Worm (Caenorhabditis elegans) whole organism, L2 larva: Measurements from ENCODE around the gene F54A3.5.
"Not testable (repeated sequence)": the region's sequence is repeated elsewhere in the genome, so short reads cannot be mapped to it uniquely, and the experiment has no call there.

Source experiments
- R02D3.7 ChIP-seq: fragments of 150-350 bp; optimal IDR thresholded peaks from 2 replicates; lab custom pipeline; 2014; ENCODE audit warnings: missing biosample characterization, missing genetic modification characterization
- Y55F3AM.14 ChIP-seq: fragments of 200-800 bp; sonication (Bioruptor generic); optimal IDR thresholded peaks from 2 replicates; lab custom pipeline; 2018; ENCODE audit warnings: mild to moderate bottlenecking, missing genetic modification characterization, missing compliant biosample characterization
- ZK546.5 ChIP-seq: sonication (generic microtip); optimal IDR thresholded peaks from 2 replicates; lab custom pipeline; 2017; ENCODE audit warnings: missing biosample characterization, missing genetic modification characterization
- alr-1 ChIP-seq: fragments of 150-350 bp; optimal IDR thresholded peaks from 2 replicates; lab custom pipeline; 2014; ENCODE audit warnings: missing biosample characterization, missing genetic modification characterization
- aly-2 ChIP-seq: fragments of 150-350 bp; optimal IDR thresholded peaks from 2 replicates; lab custom pipeline; 2014; ENCODE audit warnings: missing biosample characterization, missing genetic modification characterization
- ama-1 ChIP-seq: fragments of 150-350 bp; optimal IDR thresholded peaks from 2 replicates; lab custom pipeline; 2018; ENCODE audit warnings: inconsistent platforms
- blmp-1 ChIP-seq: sonication (generic microtip); optimal IDR thresholded peaks from 2 replicates; lab custom pipeline; 2017; ENCODE audit warnings: missing genetic modification characterization, mild to moderate bottlenecking, missing compliant biosample characterization, antibody characterized with exemption, moderate library complexity; ENCODE audit not compliant: insufficient read depth
- ceh-16 ChIP-seq: fragments of 150-350 bp; optimal IDR thresholded peaks from 2 replicates; lab custom pipeline; 2014; ENCODE audit warnings: missing biosample characterization, missing genetic modification characterization
- ceh-82 ChIP-seq: fragments of 150-350 bp; optimal IDR thresholded peaks from 2 replicates; lab custom pipeline; 2014; ENCODE audit warnings: missing biosample characterization, missing genetic modification characterization
- crh-2 ChIP-seq: sonication (generic microtip); optimal IDR thresholded peaks from 2 replicates; lab custom pipeline; 2017; ENCODE audit warnings: missing biosample characterization, missing genetic modification characterization
- egl-27 ChIP-seq: sonication (generic microtip); optimal IDR thresholded peaks from 3 replicates; lab custom pipeline; 2017; ENCODE audit warnings: missing biosample characterization, missing genetic modification reagents, missing genetic modification characterization
- elt-1 ChIP-seq: fragments of 150-350 bp; optimal IDR thresholded peaks from 2 replicates; lab custom pipeline; 2014; ENCODE audit warnings: missing biosample characterization, missing genetic modification characterization
- elt-3 ChIP-seq: sonication (generic microtip); optimal IDR thresholded peaks from 2 replicates; lab custom pipeline; 2017; ENCODE audit warnings: missing biosample characterization, missing genetic modification characterization
- fos-1 ChIP-seq: fragments of 150-350 bp; optimal IDR thresholded peaks from 2 replicates; lab custom pipeline; 2014; ENCODE audit warnings: missing biosample characterization, missing genetic modification characterization
- lin-11 ChIP-seq: fragments of 150-350 bp; sonication (generic microtip); optimal IDR thresholded peaks from 2 replicates; lab custom pipeline; 2014; ENCODE audit warnings: missing biosample characterization, missing genetic modification characterization, inconsistent platforms, mixed read lengths
- lin-39 ChIP-seq: fragments of 150-350 bp; optimal IDR thresholded peaks from 2 replicates; lab custom pipeline; 2014; ENCODE audit warnings: missing biosample characterization, missing genetic modification reagents, missing genetic modification characterization
- lsy-2 ChIP-seq, 2 experiments: fragments of 150-350 bp in 1 of 2; sonication (generic microtip) in 1 of 2; optimal IDR thresholded peaks; 2 replicates each; lab custom pipeline; 2014 to 2017; ENCODE audit warnings: missing biosample characterization in 2 of 2, missing genetic modification characterization in 2 of 2
- mab-5 ChIP-seq: fragments of 150-350 bp; optimal IDR thresholded peaks from 2 replicates; lab custom pipeline; 2014; ENCODE audit warnings: missing biosample characterization, missing genetic modification characterization
- mbf-1 ChIP-seq: sonication (generic microtip); optimal IDR thresholded peaks from 2 replicates; lab custom pipeline; 2017; ENCODE audit warnings: missing biosample characterization, missing genetic modification characterization
- nhr-12 ChIP-seq: fragments of 150-350 bp; optimal IDR thresholded peaks from 2 replicates; lab custom pipeline; 2014; ENCODE audit warnings: missing biosample characterization, missing genetic modification characterization
- nhr-129 ChIP-seq: fragments of 150-350 bp; optimal IDR thresholded peaks from 2 replicates; lab custom pipeline; 2014; ENCODE audit warnings: missing biosample characterization, missing genetic modification characterization
- nhr-21 ChIP-seq: fragments of 150-350 bp; optimal IDR thresholded peaks from 2 replicates; lab custom pipeline; 2014; ENCODE audit warnings: missing biosample characterization, missing genetic modification characterization
- nhr-23 ChIP-seq: fragments of 150-350 bp; optimal IDR thresholded peaks from 2 replicates; lab custom pipeline; 2014; ENCODE audit warnings: missing biosample characterization, missing genetic modification reagents, missing genetic modification characterization
- nhr-237 ChIP-seq: fragments of 150-350 bp; optimal IDR thresholded peaks from 2 replicates; lab custom pipeline; 2014; ENCODE audit warnings: missing biosample characterization, missing genetic modification characterization
- nhr-25 ChIP-seq: fragments of 150-350 bp; sonication (generic microtip); optimal IDR thresholded peaks from 3 replicates; lab custom pipeline; 2014; ENCODE audit warnings: missing biosample characterization, missing genetic modification characterization
- nhr-6 ChIP-seq: fragments of 150-350 bp; optimal IDR thresholded peaks from 2 replicates; lab custom pipeline; 2014; ENCODE audit warnings: missing biosample characterization, missing genetic modification characterization
- nhr-77 ChIP-seq: fragments of 150-350 bp; optimal IDR thresholded peaks from 2 replicates; lab custom pipeline; 2014; ENCODE audit warnings: missing biosample characterization, missing genetic modification characterization
- peb-1 ChIP-seq: fragments of 150-350 bp; optimal IDR thresholded peaks from 2 replicates; lab custom pipeline; 2014; ENCODE audit warnings: missing biosample characterization, missing genetic modification characterization
- sem-4 ChIP-seq: fragments of 150-350 bp; optimal IDR thresholded peaks from 2 replicates; lab custom pipeline; 2014; ENCODE audit warnings: missing biosample characterization, missing genetic modification reagents, missing genetic modification characterization
- sma-3 ChIP-seq: sonication (generic microtip); optimal IDR thresholded peaks from 2 replicates; lab custom pipeline; 2016; ENCODE audit warnings: missing genetic modification reagents, missing genetic modification characterization, missing compliant biosample characterization
- sma-9 ChIP-seq, 2 experiments: fragments of 150-350 bp in 1 of 2; sonication (generic microtip) in 1 of 2; optimal IDR thresholded peaks; 2 replicates each; lab custom pipeline; 2014 to 2016; ENCODE audit warnings: missing genetic modification characterization in 2 of 2, mild to moderate bottlenecking in 1 of 2, missing biosample characterization in 1 of 2, missing compliant biosample characterization in 1 of 2, missing genetic modification reagents in 1 of 2, moderate library complexity in 1 of 2
- unc-39 ChIP-seq: fragments of 150-350 bp; optimal IDR thresholded peaks from 2 replicates; lab custom pipeline; 2014; ENCODE audit warnings: missing biosample characterization, missing genetic modification characterization
- unc-62 ChIP-seq: fragments of 150-350 bp; optimal IDR thresholded peaks from 2 replicates; lab custom pipeline; 2014; ENCODE audit warnings: missing biosample characterization, missing genetic modification reagents, missing genetic modification characterization
- ztf-1 ChIP-seq: fragments of 200-800 bp; sonication (Bioruptor generic); conservative IDR thresholded peaks from 2 replicates; pipeline ENCODE4 v1.3.6; 2022; ENCODE audit warnings: missing genetic modification characterization, missing compliant biosample characterization
- ztf-4 ChIP-seq: fragments of 150-350 bp; optimal IDR thresholded peaks from 2 replicates; lab custom pipeline; 2014; ENCODE audit warnings: missing biosample characterization, missing genetic modification characterization

Gene F54A3.5

DNA sequence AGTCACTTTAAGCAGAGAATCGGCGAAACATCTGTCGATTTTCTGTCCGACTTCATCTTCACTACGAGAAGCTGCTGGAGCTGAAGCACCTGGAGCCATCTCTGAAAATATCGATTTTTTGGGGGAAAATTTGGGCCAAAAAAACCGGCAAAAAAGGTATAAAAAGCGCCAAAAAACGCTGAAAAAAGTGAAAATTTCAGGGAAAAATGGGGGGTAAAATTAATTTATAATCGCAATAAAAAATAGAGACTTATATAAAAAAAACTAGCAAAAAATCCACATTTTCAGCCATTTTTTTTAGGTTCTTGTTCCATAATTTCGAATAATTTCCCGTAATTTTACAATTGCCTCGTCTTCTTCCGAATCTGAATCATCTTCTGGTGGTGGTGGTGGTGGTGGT is at the start of gene F54A3.5:
Gene F54A3.5, minus strand, starts transcription at position 101 of the 400 bp plus-strand sequence.
- TF ChIP-seq egl-27 (tag; lab: Kevin White, UChicago) (no peak), mbf-1 (tag; lab: Kevin White, UChicago) (no peak), nhr-237 (tag; lab: Kevin White, UChicago) (no peak), nhr-77 (tag; lab: Kevin White, UChicago) (no peak), fos-1 (tag; lab: Kevin White, UChicago) (no peak), ztf-1 (GFP tag; lab: Robert Waterston, UW) (no peak)

DNA sequence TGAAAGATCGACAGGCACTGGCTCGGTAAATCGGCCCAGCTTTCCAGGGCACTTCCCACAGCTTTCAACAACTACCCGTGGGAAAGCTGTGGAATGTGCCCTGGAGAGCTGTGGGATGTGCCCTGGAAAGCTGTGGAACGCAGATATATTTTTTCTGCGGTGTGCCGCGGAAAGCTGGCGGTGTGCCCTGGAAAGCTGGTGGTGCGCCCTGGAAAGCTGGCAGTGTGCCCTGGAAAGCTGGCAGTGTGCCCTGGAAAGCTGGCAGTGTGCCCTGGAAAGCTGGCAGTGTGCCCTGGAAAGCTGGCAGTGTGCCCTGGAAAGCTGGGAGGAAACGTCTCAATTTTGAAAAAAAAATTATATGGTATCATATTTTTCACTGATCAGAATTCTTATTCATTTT is 48.2 kb upstream of the F54A3.5 start:
- TF ChIP-seq nhr-23 (no peak), ztf-1 (GFP tag; lab: Robert Waterston, UW) (no peak), nhr-129 (tag; lab: Kevin White, UChicago) (no peak), nhr-77 (tag; lab: Kevin White, UChicago) (no peak), elt-1 (no peak), peb-1 (tag; lab: Kevin White, UChicago) (no peak), sma-3 (GFP tag; lab: Kevin White, UChicago) (no peak), unc-39 (tag; lab: Kevin White, UChicago) (no peak), R02D3.7 (tag; lab: Kevin White, UChicago) (no peak), ztf-4 (tag; lab: Kevin White, UChicago) (no peak), elt-3 (no peak)

DNA sequence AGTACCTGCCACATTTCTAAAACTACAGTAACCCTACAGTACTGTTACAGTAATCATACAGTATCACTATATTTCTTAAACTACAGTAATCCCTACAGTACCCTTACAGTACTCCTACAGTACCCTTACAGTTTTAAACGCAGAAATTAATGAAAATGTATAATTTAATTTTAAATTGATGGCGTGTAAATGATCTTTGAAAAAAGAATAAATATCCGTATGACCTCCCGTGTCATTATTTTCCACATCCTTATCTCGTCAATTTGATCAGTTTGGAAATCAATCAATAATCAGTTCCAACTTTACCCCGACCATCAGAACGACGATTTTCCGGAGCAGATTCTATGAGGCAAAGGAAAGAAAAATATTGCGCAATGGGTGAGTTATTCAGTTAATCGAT is 29.4 kb upstream of the F54A3.5 start, which contains the start of gene K09F6.3:
Gene K09F6.3, plus strand, starts transcription at position 301 of the 400 bp plus-strand sequence.
- not testable (repeated sequence) for TF ChIP-seq ama-1 (lab: Kevin White, UChicago); nhr-21 (tag; lab: Kevin White, UChicago); mab-5 (tag; lab: Kevin White, UChicago)

DNA sequence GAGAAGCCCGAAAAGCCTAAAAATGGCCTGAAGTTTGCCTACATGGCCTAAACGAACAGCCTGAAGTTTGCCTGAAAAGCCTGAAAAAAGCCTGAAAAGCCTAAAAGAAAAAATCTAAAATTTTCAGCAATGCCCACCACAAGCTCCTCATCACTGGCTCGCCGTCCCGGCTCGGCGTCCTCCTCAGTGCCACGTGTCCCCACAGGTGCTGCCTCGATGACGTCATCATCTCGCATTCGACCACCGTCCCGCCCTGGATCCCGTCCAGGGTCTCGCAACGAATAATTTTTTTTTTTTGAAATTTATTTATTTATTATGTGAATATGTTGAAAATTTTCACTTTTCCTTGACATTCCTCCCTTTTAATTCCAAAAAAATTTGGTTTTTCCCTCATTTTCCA is 28.2 kb upstream of the F54A3.5 start:
- TF ChIP-seq unc-62 (no peak), lin-11 (tag; lab: Kevin White, UChicago) (no peak), ZK546.5 (no peak), nhr-77 (tag; lab: Kevin White, UChicago) (no peak), aly-2 (no peak), lsy-2 (tag; optimal IDR thresholded peaks at IDR 0.05; lab: Kevin White, UChicago) (no peak), ceh-16 (tag; lab: Kevin White, UChicago) (no peak), alr-1 (tag; lab: Kevin White, UChicago) (no peak), fos-1 (tag; lab: Kevin White, UChicago) (no peak), Y55F3AM.14 (GFP tag; lab: Kevin White, UChicago) (no peak), ceh-82 (no peak), nhr-237 (tag; lab: Kevin White, UChicago) (no peak), nhr-25 (no peak), sma-9 (GFP tag; optimal IDR thresholded peaks at IDR 0.05; lab: Kevin White, UChicago) (no peak), sma-9 (tag; optimal IDR thresholded peaks at IDR 0.05; lab: Kevin White, UChicago) (no peak), nhr-6 (no peak), blmp-1 (tag; lab: Kevin White, UChicago) (no peak), nhr-12 (tag; lab: Kevin White, UChicago) (no peak)

DNA sequence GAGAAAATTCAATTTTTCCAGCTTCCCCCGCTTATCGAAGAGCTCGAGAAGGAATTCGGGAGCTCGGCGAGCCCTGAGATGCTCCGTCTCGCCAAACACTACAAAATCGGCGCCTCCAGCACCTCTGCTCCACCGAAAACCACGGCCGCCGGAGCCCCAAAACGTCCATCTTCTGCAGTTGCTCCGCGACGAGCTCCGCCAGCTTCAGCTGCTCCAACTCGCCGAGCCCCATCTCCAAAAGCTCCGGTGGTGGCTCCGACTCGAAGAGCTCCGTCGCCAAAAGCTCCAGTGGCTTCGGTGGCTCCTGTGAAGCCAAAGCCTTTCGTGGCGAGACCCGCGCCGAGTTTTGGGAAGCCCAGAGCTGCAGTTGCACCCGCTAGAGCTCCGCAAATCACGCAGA is 26.1 kb upstream of the F54A3.5 start:
- TF ChIP-seq fos-1 (tag; lab: Kevin White, UChicago) (no peak), ZK546.5 (no peak), mab-5 (tag; lab: Kevin White, UChicago) (no peak)

DNA sequence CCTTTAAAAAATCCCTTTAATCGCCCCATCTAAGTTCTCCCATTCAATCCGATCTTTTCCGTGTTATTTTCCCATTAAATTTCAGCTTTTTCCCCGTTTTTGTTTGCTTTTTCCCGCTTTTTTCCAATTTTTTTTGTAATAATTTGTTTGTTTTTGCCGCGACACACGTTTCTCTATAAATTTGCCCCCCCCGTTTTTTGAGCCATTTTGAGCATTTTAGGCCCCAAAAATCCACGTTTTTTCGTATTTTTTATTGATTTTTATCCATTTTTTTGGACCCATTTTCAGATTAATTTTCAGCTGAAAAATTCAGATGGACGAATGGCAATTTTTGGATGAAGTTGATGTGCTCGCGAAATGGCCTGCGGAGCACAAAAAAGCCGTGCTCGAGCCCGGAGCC is 17.8 kb upstream of the F54A3.5 start, which contains the start of gene F54A3.2:
Gene F54A3.2, plus strand, starts transcription at position 301 of the 400 bp plus-strand sequence.
- TF ChIP-seq nhr-23 (no peak), fos-1 (tag; lab: Kevin White, UChicago) (no peak), lin-39 (tag; lab: Kevin White, UChicago) (no peak), sem-4 (tag; lab: Kevin White, UChicago) (no peak), crh-2 (tag; lab: Kevin White, UChicago) (no peak)
